Worm (Caenorhabditis elegans): ENCODE data around the gene Y54G2A.28.
"Not testable (repeated sequence)": the region's sequence is repeated elsewhere in the genome, so short reads cannot be mapped to it uniquely, and the experiment has no call there.

Gene Y54G2A.28

DNA sequence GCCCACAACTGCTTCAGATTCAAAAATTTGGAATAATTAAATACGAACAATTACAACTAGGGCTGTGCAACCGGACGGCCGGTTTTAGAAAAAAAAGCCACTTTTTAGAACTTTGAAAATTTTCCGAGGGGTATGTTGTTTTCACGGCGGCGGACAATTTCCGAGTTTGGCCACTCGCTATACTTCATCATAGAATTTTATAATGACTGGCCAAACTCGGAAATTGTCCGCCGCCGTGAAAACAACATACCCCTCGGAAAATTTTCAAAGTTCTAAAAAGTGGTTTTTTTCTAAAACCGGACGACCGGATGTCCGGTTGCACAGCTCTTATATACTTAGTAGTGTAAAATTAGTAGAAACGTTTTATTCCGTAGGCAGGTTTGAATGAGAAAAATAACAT lies 9.1 kb upstream of the Y54G2A.28 start:
- TF ChIP-seq snpc-4 (GFP tag; optimal IDR thresholded peaks at IDR 0.05) = not testable (repeated sequence)
- peak in 2 of 4 experiments; percentile 61 to 82 for TF ChIP-seq snpc-4 (tag; optimal IDR thresholded peaks at IDR 0.05)

DNA sequence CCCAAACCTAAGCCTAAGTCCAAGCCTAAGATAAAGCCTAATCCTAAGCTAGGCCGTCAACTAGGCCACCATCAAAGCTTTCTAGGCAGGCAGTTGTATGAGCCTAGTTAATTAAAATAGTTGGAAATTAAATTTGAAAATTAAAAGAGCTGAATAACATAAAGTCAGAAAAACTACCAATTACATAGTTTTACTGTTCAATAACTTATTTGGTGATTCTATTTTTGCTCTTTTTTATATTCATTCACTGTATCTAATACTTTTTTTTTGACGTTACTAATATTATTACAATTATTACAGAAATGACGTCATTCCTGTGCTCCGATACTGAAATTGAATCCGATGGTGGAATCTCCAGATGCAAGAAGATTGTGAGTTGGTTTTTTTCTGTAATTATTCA lies 7.2 kb upstream of the Y54G2A.28 start, which contains the start of gene lin-22:
Gene lin-22, plus strand, starts transcription at position 301 of the 400 bp plus-strand sequence.
- TF ChIP-seq madf-10 (tag; optimal IDR thresholded peaks at IDR 0.05) = no peak
- no peak for TF ChIP-seq tlf-1 (GFP tag; optimal IDR thresholded peaks at IDR 0.05)
- no peak for TF ChIP-seq ztf-26 (tag; optimal IDR thresholded peaks at IDR 0.05)

DNA sequence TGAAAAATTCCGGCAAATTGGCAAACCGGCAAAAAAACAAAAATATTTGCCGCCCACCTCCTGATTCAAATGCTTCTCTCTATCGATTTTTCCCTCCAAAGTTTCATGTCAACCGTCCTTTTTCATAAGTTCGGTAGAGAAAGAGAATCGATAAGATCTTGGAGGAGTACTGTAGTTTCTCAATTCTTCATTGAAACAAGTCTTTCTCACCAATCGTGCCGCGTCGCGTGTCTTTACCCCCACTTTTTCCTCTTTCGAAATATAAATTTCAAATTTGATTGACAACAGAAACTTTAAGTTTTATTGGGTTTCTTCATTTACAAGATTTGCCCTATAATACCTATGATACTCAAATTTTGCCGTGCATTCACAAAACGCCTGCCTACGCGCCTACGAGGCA lies 6.4 kb upstream of the Y54G2A.28 start:
- TF ChIP-seq aptf-2 (GFP tag; conservative IDR thresholded peaks at IDR 0.05) (no peak), mel-28 (tag; optimal IDR thresholded peaks at IDR 0.05; ENCODE audit: borderline replicate concordance) (no peak), bed-1 (GFP tag; IDR thresholded peaks at IDR 0.05) (no peak), cebp-2 (GFP tag; IDR thresholded peaks at IDR 0.05) (no peak), unc-130 (GFP tag; optimal IDR thresholded peaks at IDR 0.05) (no peak), ceh-40 (GFP tag; IDR thresholded peaks at IDR 0.05) (no peak), let-526 (GFP tag; IDR thresholded peaks at IDR 0.05) (no peak), zfh-2 (GFP tag; conservative IDR thresholded peaks at IDR 0.05) (no peak), B0019.2 (GFP tag; conservative IDR thresholded peaks at IDR 0.05) (no peak), lsl-1 (GFP tag; optimal IDR thresholded peaks at IDR 0.05) (no peak), Y53F4B.3 (GFP tag; IDR thresholded peaks at IDR 0.05) (no peak), F55B11.4 (tag; optimal IDR thresholded peaks at IDR 0.05; ENCODE audit: borderline replicate concordance, insufficient read depth) (no peak), hlh-26 (GFP tag; conservative IDR thresholded peaks at IDR 0.05) (no peak), mxl-1 (tag; optimal IDR thresholded peaks at IDR 0.05) (no peak), sea-2 (GFP tag; IDR thresholded peaks at IDR 0.05) (no peak), ceh-79 (tag; optimal IDR thresholded peaks at IDR 0.05) (no peak)

DNA sequence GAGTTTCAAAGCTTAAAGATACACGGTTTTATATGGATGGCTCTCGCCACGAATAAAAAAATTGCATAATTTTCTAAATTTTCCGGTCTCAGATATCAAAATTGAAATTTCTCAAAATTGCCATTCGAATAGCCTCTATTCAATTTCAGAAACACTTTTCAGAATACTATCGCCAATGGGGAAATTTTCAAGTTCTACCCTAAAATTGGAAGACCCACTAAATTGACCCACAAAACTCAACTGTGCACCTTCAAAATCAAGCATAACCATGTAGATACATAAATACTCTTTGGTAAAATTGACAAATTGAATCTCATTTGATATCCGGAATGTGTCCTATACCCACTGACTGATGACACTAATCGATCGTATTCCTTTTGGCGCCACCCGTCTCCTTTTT lies 4.0 kb upstream of the Y54G2A.28 start:
- TF ChIP-seq Y53F4B.3 (GFP tag; IDR thresholded peaks at IDR 0.05) (no peak), F57C9.4 (tag; optimal IDR thresholded peaks at IDR 0.05) (no peak), attf-3 (GFP tag; conservative IDR thresholded peaks at IDR 0.05) (no peak), bed-2 (GFP tag; IDR thresholded peaks at IDR 0.05) (no peak), hmg-1.2 (GFP tag; IDR thresholded peaks at IDR 0.05) (no peak), cebp-1 (GFP tag; IDR thresholded peaks at IDR 0.05) (no peak), cebp-1 (tag; optimal IDR thresholded peaks at IDR 0.05) (no peak), sptf-2 (GFP tag; optimal IDR thresholded peaks at IDR 0.05) (no peak), snpc-3.4 (tag; optimal IDR thresholded peaks at IDR 0.05) (no peak), repo-1 (tag; optimal IDR thresholded peaks at IDR 0.05) (no peak), ztf-28 (GFP tag; IDR thresholded peaks at IDR 0.05) (no peak), attf-6 (GFP tag; IDR thresholded peaks at IDR 0.05) (no peak), ceh-79 (tag; optimal IDR thresholded peaks at IDR 0.05) (no peak), rec-8 (tag; optimal IDR thresholded peaks at IDR 0.05) (no peak), somi-1 (GFP tag; optimal IDR thresholded peaks at IDR 0.05) (no peak), Y53G8AR.9 (GFP tag; conservative IDR thresholded peaks at IDR 0.05) (no peak), hrde-1 (tag; optimal IDR thresholded peaks at IDR 0.05; ENCODE audit: borderline replicate concordance) (no peak)
